Worm (Caenorhabditis elegans): Measurements from ENCODE around the gene Y41D4B.4.

ce11 chrIV:1628281-1628680, 31.6 kb upstream of the Y41D4B.4 start:
- TF ChIP-seq T22C8.4 (GFP tag; IDR thresholded peaks at IDR 0.05) = no peak
- no peak for TF ChIP-seq flt-1 (GFP tag; IDR thresholded peaks at IDR 0.05)
- no peak for TF ChIP-seq ztf-23 (GFP tag; IDR thresholded peaks at IDR 0.05)
- TF ChIP-seq tab-1 (GFP tag; IDR thresholded peaks at IDR 0.05) = no peak
- no peak for TF ChIP-seq cog-1 (tag; optimal IDR thresholded peaks at IDR 0.05)
- peak; percentile 63; the same call in 1 of the 2 replicates for TF ChIP-seq ztf-29 (GFP tag; IDR thresholded peaks at IDR 0.05)
- TF ChIP-seq med-1 (GFP tag; optimal IDR thresholded peaks at IDR 0.05; ENCODE audit: insufficient read depth) = no peak
